Worm (Caenorhabditis elegans): Measurements from ENCODE around the gene try-5.
"Not testable (repeated sequence)": the region's sequence is repeated elsewhere in the genome, so short reads cannot be mapped to it uniquely, and the experiment has no call there.

ce11 chrV:9379808-9380207 is 33.0 kb downstream of the try-5 start, which contains the start of gene E02C12.11:
- not testable (repeated sequence) for TF ChIP-seq hmg-4 (GFP tag; optimal IDR thresholded peaks at IDR 0.05); ama-1 (optimal IDR thresholded peaks at IDR 0.05); pes-1 (GFP tag; IDR thresholded peaks at IDR 0.05); scrt-1 (GFP tag; IDR thresholded peaks at IDR 0.05); hnd-1 (tag; optimal IDR thresholded peaks at IDR 0.05)

Measured in whole organism, early embryonic.